Worm (Caenorhabditis elegans) whole organism, late embryonic: ENCODE measurements around the gene abhd-5.1.

ENCODE experiments used
- K09A11.1 ChIP-seq: sonication (generic microtip); optimal IDR thresholded peaks from 2 replicates; lab custom pipeline; 2017; ENCODE audit warnings: antibody characterized with exemption, mild to moderate bottlenecking, missing genetic modification characterization, missing compliant biosample characterization; ENCODE audit not compliant: insufficient read depth
- dmd-4 ChIP-seq: sonication (generic microtip); optimal IDR thresholded peaks from 2 replicates; lab custom pipeline; 2016; ENCODE audit warnings: borderline replicate concordance, missing genetic modification characterization, missing compliant biosample characterization
- pag-3 ChIP-seq: sonication (generic microtip); optimal IDR thresholded peaks from 2 replicates; lab custom pipeline; 2016; ENCODE audit warnings: missing compliant biosample characterization, missing genetic modification characterization, borderline replicate concordance
- sox-2 ChIP-seq: fragments of 200-800 bp; sonication (Bioruptor generic); IDR thresholded peaks from 2 replicates; pipeline ENCODE4 v1.3.6; 2022; ENCODE audit warnings: missing genetic modification reagents, missing genetic modification characterization, missing compliant biosample characterization
- ztf-16 ChIP-seq: sonication (generic microtip); optimal IDR thresholded peaks from 2 replicates; lab custom pipeline; 2017; ENCODE audit warnings: missing genetic modification characterization, missing compliant biosample characterization

ce11 chrV:4826710-4827380, 20.6 kb upstream of the abhd-5.1 start, which contains the start of the genes hsp-6 and C37H5.5:
- TF ChIP-seq sox-2 (GFP tag; lab: Robert Waterston, UW) (no peak; the same call in 1 of the 2 replicates), dmd-4 (tag; lab: Kevin White, UChicago) (no peak), pag-3 (no peak), K09A11.1 (no peak), ztf-16 (tag; lab: Kevin White, UChicago) (no peak)
